Worm (Caenorhabditis elegans): ENCODE results near the gene tbx-36.

tbx-36 gene

DNA sequence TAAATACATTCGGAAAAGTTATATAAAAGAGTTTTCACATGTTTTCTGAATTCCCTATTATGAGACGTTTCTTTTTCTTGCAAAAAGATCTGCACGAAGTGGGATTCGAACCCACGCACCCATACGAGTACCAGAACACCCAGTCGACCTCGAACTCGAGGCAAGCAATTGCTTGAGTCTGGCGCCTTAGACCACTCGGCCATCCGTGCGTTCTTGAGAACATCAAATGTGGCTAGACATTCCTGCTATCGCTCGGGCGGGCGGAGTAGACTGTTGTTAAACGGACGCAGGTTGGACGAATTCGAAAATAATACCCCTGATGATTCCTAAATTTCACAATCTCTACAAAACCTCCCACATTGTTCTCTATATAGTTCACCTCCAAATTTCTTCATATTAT is 22.0 kb upstream of the tbx-36 start (continued):
- TF ChIP-seq fkh-8 (tag; optimal IDR thresholded peaks at IDR 0.05) (no peak), pag-3 (tag; optimal IDR thresholded peaks at IDR 0.05; ENCODE audit: borderline replicate concordance, insufficient read depth) (no peak), pqm-1 (tag; optimal IDR thresholded peaks at IDR 0.05) (no peak), isw-1 (GFP tag; IDR thresholded peaks at IDR 0.05) (no peak), fos-1 (tag; optimal IDR thresholded peaks at IDR 0.05) (peak; percentile 49)

DNA sequence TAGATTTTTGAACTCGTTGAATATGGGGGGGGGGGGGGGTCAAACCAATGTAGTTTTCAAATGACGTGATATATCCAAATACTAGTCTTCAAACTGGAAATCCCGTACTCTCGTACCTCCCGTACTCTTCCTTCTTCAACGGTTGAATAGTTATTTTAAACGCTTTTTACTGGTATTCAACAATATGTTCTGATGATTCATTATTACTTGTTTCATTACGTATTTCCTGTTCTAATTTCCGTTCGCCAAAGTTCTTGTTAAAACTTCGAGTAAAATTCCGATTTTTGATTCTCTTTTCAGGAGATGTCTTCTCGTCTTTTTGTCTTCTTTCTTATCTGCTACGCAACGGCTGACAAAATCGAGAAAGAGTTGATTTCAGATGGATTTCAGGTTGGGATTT is 19.8 kb upstream of the tbx-36 start, which contains the start of gene nhx-9:
Gene nhx-9, plus strand, starts transcription at position 301 of the 400 bp plus-strand sequence.
- TF ChIP-seq nhr-90 (tag; optimal IDR thresholded peaks at IDR 0.05; ENCODE audit: poor library complexity) (no peak), snpc-4 (tag; optimal IDR thresholded peaks at IDR 0.05) (no peak), mdl-1 (tag; optimal IDR thresholded peaks at IDR 0.05) (no peak), irx-1 (tag; optimal IDR thresholded peaks at IDR 0.05) (no peak), ceh-82 (tag; optimal IDR thresholded peaks at IDR 0.05) (no peak), ceh-8 (GFP tag; optimal IDR thresholded peaks at IDR 0.05) (no peak), nhr-47 (tag; optimal IDR thresholded peaks at IDR 0.05) (no peak), skn-1 (tag; optimal IDR thresholded peaks at IDR 0.05) (no peak), ceh-90 (tag; optimal IDR thresholded peaks at IDR 0.05) (no peak), tbx-2 (tag; optimal IDR thresholded peaks at IDR 0.05) (no peak), efl-1 (optimal IDR thresholded peaks at IDR 0.05) (no peak), efl-1 (GFP tag; optimal IDR thresholded peaks at IDR 0.05 in 1 of 2) (no peak), fos-1 (tag; optimal IDR thresholded peaks at IDR 0.05) (no peak), mep-1 (tag; optimal IDR thresholded peaks at IDR 0.05) (no peak), isw-1 (GFP tag; IDR thresholded peaks at IDR 0.05) (no peak), sptf-1 (tag; optimal IDR thresholded peaks at IDR 0.05) (no peak), unc-62 (GFP tag; optimal IDR thresholded peaks at IDR 0.05) (no peak), alr-1 (tag; optimal IDR thresholded peaks at IDR 0.05; ENCODE audit: borderline replicate concordance) (no peak), nhr-71 (tag; optimal IDR thresholded peaks at IDR 0.05) (no peak)

DNA sequence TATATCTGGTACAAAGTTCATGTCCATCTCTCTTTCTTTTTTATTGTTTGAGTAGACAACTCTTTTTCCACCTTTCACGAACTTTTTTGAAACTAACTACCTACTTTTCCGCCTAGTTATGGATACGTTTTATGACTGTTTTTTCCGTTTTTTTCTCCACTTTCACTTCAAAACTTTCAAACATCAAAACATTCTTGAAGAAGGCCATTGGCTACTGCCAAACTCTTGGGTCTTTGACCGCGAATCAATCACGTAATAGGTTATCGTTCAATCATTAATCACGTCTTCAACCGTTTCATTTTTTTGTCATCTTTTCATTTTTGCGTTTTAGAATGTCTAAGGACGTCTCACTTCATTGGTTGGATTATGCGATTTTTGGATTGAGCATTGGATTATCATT is 13.3 kb upstream of the tbx-36 start, which contains the start of gene slc-5A12:
Gene slc-5A12, plus strand, starts transcription at position 333 of the 400 bp plus-strand sequence.
- no peak for TF ChIP-seq Y116A8C.19 (tag; optimal IDR thresholded peaks at IDR 0.05; ENCODE audit: borderline replicate concordance)
- TF ChIP-seq elt-3 (tag; optimal IDR thresholded peaks at IDR 0.05), result peak in 1 of 6 experiments; percentile 1
- peak; percentile 72 for TF ChIP-seq blmp-1 (tag; optimal IDR thresholded peaks at IDR 0.05)
- TF ChIP-seq snu-23 (GFP tag; optimal IDR thresholded peaks at IDR 0.05), result peak; percentile 20
- TF ChIP-seq nhr-85 (tag), result peak; percentile 41

DNA sequence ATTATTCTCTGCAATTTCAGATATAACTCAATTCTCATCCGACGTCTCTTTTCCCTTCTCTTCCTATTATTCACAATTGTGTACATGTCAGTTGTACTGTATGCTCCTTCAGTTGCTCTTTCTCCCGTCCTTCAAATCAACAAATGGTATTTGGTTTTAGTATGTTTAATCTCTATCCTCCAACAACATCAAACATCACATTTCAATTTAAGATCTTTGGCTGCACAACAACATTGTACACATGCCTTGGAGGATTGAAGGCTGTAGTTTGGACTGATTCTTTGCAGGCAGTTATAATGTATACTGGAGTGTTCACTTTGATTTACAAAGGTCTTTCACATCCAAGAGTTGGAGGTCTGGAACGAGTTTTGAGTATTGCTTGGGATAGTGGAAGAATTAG is 11.8 kb upstream of the tbx-36 start:
- TF ChIP-seq nhr-12 (tag; optimal IDR thresholded peaks at IDR 0.05) (no peak), nhr-71 (tag; optimal IDR thresholded peaks at IDR 0.05) (peak; percentile 82), dsc-1 (tag; optimal IDR thresholded peaks at IDR 0.05) (no peak), hlh-17 (GFP tag; optimal IDR thresholded peaks at IDR 0.05; ENCODE audit: borderline replicate concordance) (no peak), ets-5 (GFP tag; IDR thresholded peaks at IDR 0.05) (no peak), nhr-85 (tag) (peak; percentile 26), nhr-20 (tag; optimal IDR thresholded peaks at IDR 0.05) (peak; percentile 62), zip-4 (GFP tag; optimal IDR thresholded peaks at IDR 0.05) (no peak), mef-2 (tag; optimal IDR thresholded peaks at IDR 0.05) (no peak), snu-23 (GFP tag; optimal IDR thresholded peaks at IDR 0.05) (peak; percentile 47), lsy-2 (tag; optimal IDR thresholded peaks at IDR 0.05) (no peak), ama-1 (optimal IDR thresholded peaks at IDR 0.05) (no peak), mab-9 (GFP tag; IDR thresholded peaks at IDR 0.05) (no peak), ceh-63 (GFP tag; optimal IDR thresholded peaks at IDR 0.05) (no peak), pax-3 (tag; optimal IDR thresholded peaks at IDR 0.05) (no peak), elt-2 (tag; optimal IDR thresholded peaks at IDR 0.05) (no peak), aly-2 (tag; optimal IDR thresholded peaks at IDR 0.05) (no peak), vab-15 (tag; optimal IDR thresholded peaks at IDR 0.05) (no peak), C04F5.9 (tag; optimal IDR thresholded peaks at IDR 0.05) (no peak), isw-1 (GFP tag; IDR thresholded peaks at IDR 0.05) (no peak), lin-14 (GFP tag; optimal IDR thresholded peaks at IDR 0.05) (no peak), mep-1 (tag; optimal IDR thresholded peaks at IDR 0.05) (no peak), rnt-1 (tag; optimal IDR thresholded peaks at IDR 0.05) (no peak), nhr-237 (tag; optimal IDR thresholded peaks at IDR 0.05) (no peak), nhr-77 (tag; optimal IDR thresholded peaks at IDR 0.05) (no peak)

Measured in whole organism, L1 larva.